Fruit fly (Drosophila melanogaster): Measurements from ENCODE around the gene Hecw.

The Hecw gene

DNA sequence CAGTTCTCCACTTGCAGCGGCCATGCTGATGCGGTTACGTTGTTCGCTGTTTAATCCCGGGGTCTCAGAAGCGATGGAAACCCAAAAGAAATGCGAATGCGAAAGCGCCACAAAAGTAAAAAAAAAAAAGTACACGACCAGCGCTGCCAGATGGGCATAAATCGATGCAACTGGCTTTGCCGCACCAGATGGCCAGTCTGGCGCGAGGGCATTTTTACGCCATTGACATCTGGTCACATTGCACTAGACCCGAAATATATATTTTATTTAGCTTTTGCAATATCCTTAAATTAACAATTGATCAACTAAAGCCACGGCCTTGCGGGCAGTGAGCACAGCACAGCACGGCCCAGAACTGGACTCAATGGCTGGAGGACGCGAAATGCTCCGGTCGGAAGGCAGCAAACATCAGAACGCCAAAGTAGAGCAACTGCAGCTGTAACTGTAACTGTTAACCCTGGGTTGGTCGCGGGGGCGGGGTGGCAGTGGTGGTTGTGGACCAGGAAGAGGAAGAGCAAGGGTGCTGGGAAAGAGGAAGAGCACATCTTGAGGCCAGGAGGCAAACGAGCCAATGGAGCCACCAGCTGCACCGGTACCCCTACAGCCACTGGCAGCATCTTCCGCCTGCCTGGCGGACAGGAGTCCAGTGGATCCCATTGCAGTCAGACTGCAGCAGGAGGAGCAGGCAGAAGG lies at the start of gene Hecw, which contains the start of gene LysRS:
Gene Hecw, plus strand, starts transcription at position 220 of the 693 bp plus-strand sequence.
Gene LysRS, minus strand, starts transcription at position 158 of the 693 bp plus-strand sequence.
- TF ChIP-seq CG12768 (GFP tag; optimal IDR thresholded peaks at IDR 0.05): no peak
- no peak for TF ChIP-seq Hr96 (GFP tag; optimal IDR thresholded peaks at IDR 0.05)
- peak; percentile 66 for TF ChIP-seq Mnt (GFP tag; optimal IDR thresholded peaks at IDR 0.05)
- no peak for TF ChIP-seq cnc (optimal IDR thresholded peaks at IDR 0.05)
- no peak for TF ChIP-seq CG14711 (tag; optimal IDR thresholded peaks at IDR 0.05)
- TF ChIP-seq CG7101 (tag; optimal IDR thresholded peaks at IDR 0.05): no peak
- no peak for TF ChIP-seq CG11617 (GFP tag; optimal IDR thresholded peaks at IDR 0.05)
- TF ChIP-seq kay (GFP tag; ENCODE audit: borderline replicate concordance): no peak
- TF ChIP-seq CG33017 (tag; optimal IDR thresholded peaks at IDR 0.05): no peak
- TF ChIP-seq cic (GFP tag; optimal IDR thresholded peaks at IDR 0.05): no peak
- TF ChIP-seq CG5204 (GFP tag; optimal IDR thresholded peaks at IDR 0.05): no peak
- TF ChIP-seq CG1620 (GFP tag; optimal IDR thresholded peaks at IDR 0.05): no peak
- TF ChIP-seq CG7045 (GFP tag; optimal IDR thresholded peaks at IDR 0.05): no peak
- no peak for TF ChIP-seq Crg-1 (GFP tag; optimal IDR thresholded peaks at IDR 0.05)
- TF ChIP-seq pad (GFP tag; optimal IDR thresholded peaks at IDR 0.05): peak; percentile 17
- no peak for TF ChIP-seq Clk (GFP tag; optimal IDR thresholded peaks at IDR 0.05)
- peak; percentile 58 for TF ChIP-seq bab1 (GFP tag; optimal IDR thresholded peaks at IDR 0.05)
- TF ChIP-seq toe (GFP tag; optimal IDR thresholded peaks at IDR 0.05): no peak
- TF ChIP-seq ovo (GFP tag; optimal IDR thresholded peaks at IDR 0.05): peak; percentile 42
- peak; percentile 28 for TF ChIP-seq tj (GFP tag; optimal IDR thresholded peaks at IDR 0.05)

- TF ChIP-seq bab1 (GFP tag; optimal IDR thresholded peaks at IDR 0.05) (no peak), tj (GFP tag; optimal IDR thresholded peaks at IDR 0.05) (no peak), toe (GFP tag; optimal IDR thresholded peaks at IDR 0.05) (no peak), Hr96 (GFP tag; optimal IDR thresholded peaks at IDR 0.05) (no peak), CG1620 (GFP tag; optimal IDR thresholded peaks at IDR 0.05) (no peak), CG12768 (GFP tag; optimal IDR thresholded peaks at IDR 0.05) (no peak), Clk (GFP tag; optimal IDR thresholded peaks at IDR 0.05) (no peak), CG14711 (tag; optimal IDR thresholded peaks at IDR 0.05) (no peak), CG33017 (tag; optimal IDR thresholded peaks at IDR 0.05) (no peak), CG5204 (GFP tag; optimal IDR thresholded peaks at IDR 0.05) (no peak), cnc (optimal IDR thresholded peaks at IDR 0.05) (no peak), pad (GFP tag; optimal IDR thresholded peaks at IDR 0.05) (no peak), kay (GFP tag; ENCODE audit: borderline replicate concordance) (no peak), CG7101 (tag; optimal IDR thresholded peaks at IDR 0.05) (no peak), CG11617 (GFP tag; optimal IDR thresholded peaks at IDR 0.05) (no peak), Crg-1 (GFP tag; optimal IDR thresholded peaks at IDR 0.05) (no peak), Mnt (GFP tag; optimal IDR thresholded peaks at IDR 0.05) (no peak), CG7045 (GFP tag; optimal IDR thresholded peaks at IDR 0.05) (no peak), ovo (GFP tag; optimal IDR thresholded peaks at IDR 0.05) (no peak), cic (GFP tag; optimal IDR thresholded peaks at IDR 0.05) (no peak)
Observed at dm6 chrX:9571208-9571607, 37.5 kb upstream of the Hecw start, which contains the start of gene Cubn. Gene Cubn (minus strand): TSS chrX:9571308.

DNA sequence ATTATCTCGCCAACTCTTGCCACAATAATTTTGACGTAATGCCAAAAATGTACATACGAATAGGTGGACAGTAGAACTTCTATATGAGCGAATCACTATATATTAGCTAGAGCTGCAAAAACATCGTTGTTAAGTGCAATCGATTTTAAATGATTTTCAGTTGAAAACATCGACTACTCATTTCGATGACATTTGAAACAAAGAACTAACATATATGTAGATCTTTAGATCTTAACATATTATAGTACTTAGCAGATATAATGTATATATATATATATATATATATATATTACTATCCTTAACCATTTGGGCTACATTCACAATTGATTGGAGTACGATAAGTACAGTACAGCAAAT lies 32.6 kb upstream of the Hecw start, which contains the start of gene CG42395:
Gene CG42395, minus strand, starts transcription at position 101 of the 357 bp plus-strand sequence.
- TF ChIP-seq Mnt (GFP tag; optimal IDR thresholded peaks at IDR 0.05): no peak
- TF ChIP-seq CG1620 (GFP tag; optimal IDR thresholded peaks at IDR 0.05): no peak

DNA sequence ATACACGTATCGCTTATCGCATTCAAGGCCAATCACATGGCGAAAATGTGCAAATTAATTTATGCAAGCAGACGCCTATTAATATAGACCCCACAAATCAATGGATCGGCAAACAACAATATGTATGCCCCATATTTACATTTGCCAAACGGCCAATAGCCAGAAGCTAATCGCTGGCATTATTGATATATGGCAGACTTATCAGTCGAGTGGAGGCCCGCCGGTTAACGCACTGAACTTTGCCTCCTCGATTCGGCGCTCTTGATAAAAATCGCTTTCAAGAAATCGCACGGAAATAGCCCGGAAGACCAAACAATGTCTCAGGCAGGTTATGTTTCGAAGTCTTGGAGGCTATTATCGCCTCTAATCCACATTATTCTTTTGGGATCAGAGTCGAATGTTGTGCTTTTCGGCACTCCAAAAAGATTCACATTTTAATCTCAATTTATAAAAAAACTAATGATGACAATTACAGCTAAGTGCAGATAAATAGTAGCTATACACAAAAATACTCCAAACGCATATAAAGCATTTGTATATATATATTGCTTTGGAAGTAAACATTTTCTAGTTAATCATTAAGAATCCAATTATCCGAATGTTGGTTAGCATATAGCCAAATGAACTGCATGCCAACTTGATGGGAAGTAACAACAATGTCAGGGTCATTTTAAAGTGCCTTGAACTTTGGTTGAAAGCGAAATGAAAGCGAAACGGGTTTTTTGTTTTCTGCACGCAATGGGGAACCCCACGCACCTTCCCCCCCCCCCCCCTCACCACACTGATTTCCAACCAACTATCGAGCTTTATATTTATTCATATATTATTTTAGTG lies 32.0 kb upstream of the Hecw start:
- peak; percentile 36 for TF ChIP-seq CG7101 (tag; optimal IDR thresholded peaks at IDR 0.05)
- TF ChIP-seq pad (GFP tag; optimal IDR thresholded peaks at IDR 0.05): peak; percentile 25
- TF ChIP-seq bab1 (GFP tag; optimal IDR thresholded peaks at IDR 0.05): no peak
- TF ChIP-seq CG12768 (GFP tag; optimal IDR thresholded peaks at IDR 0.05): peak; percentile 16
- peak; percentile 20 for TF ChIP-seq cic (GFP tag; optimal IDR thresholded peaks at IDR 0.05)
- peak; percentile 65 for TF ChIP-seq Crg-1 (GFP tag; optimal IDR thresholded peaks at IDR 0.05)
- TF ChIP-seq kay (GFP tag; ENCODE audit: borderline replicate concordance): peak; percentile 19
- no peak for TF ChIP-seq ovo (GFP tag; optimal IDR thresholded peaks at IDR 0.05)
- TF ChIP-seq Mnt (GFP tag; optimal IDR thresholded peaks at IDR 0.05): peak; percentile 27

DNA sequence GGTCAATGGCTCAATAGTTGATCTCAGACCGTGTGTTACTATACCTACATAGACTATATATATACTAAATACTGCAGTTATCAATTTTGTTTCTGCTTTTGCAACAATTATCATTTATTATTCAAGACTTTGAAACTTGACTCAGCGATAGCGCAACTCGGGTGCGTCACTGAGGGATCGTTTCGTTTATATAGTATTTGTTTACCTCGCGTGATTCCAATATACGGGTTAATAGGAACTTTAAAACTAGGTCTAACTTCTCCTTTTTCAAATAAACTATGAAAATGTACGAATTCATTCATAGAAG lies 31.5 kb upstream of the Hecw start:
- TF ChIP-seq ovo (GFP tag; optimal IDR thresholded peaks at IDR 0.05) (no peak), cic (GFP tag; optimal IDR thresholded peaks at IDR 0.05) (peak; percentile 55), CG5204 (GFP tag; optimal IDR thresholded peaks at IDR 0.05) (no peak), CG12768 (GFP tag; optimal IDR thresholded peaks at IDR 0.05) (peak; percentile 18), tj (GFP tag; optimal IDR thresholded peaks at IDR 0.05) (peak; percentile 13)

DNA sequence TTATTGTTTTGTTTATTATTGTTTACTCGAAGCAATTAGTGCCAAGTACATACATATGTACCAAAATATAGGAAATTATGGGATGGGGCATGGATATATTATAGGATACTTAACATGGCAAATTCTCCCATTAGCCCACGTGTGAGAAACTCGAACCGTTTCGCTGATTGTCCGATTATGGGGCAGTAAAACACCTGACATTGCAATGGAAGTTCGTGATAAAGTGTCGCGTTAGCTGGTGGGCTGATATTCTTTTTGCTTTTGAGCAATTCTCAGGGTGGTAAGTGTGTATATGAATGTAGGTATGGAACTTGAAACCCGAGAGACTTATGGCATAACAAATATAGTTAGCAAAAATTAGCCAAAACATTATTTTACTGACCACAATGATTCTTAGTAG lies 30.7 kb upstream of the Hecw start:
- peak; percentile 98 for TF ChIP-seq tj (GFP tag; optimal IDR thresholded peaks at IDR 0.05)
- peak; percentile 40 for TF ChIP-seq CG7101 (tag; optimal IDR thresholded peaks at IDR 0.05)
- TF ChIP-seq CG11617 (GFP tag; optimal IDR thresholded peaks at IDR 0.05): no peak
- peak; percentile 49 for TF ChIP-seq Mnt (GFP tag; optimal IDR thresholded peaks at IDR 0.05)
- no peak for TF ChIP-seq toe (GFP tag; optimal IDR thresholded peaks at IDR 0.05)
- TF ChIP-seq bab1 (GFP tag; optimal IDR thresholded peaks at IDR 0.05): peak; percentile 30
- no peak for TF ChIP-seq CG12768 (GFP tag; optimal IDR thresholded peaks at IDR 0.05)
- no peak for TF ChIP-seq kay (GFP tag; ENCODE audit: borderline replicate concordance)
- peak; percentile 2 for TF ChIP-seq CG1620 (GFP tag; optimal IDR thresholded peaks at IDR 0.05)
